Worm (Caenorhabditis elegans): ENCODE results near the gene pnp-1.

DNA sequence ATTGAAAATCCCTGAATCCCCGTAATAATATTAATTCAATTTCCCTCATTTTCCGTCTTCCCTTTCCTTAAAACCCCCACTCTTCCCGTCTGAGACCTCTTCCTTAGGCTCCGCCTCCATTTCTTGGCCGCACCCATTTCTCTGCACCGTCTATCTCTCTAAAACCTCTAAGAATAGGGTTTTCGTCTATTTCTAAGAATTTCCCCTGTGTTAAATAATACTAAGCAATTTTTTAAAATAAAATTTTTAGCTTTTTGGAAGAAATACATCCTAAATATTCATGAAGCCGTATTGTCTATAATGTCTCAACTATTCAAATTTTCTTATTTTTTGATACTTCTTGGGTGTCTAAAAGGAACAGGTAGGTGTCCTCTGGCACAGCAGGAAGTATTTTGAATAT, 41.4 kb upstream of the pnp-1 start, which contains the start of gene cdh-8:
- TF ChIP-seq klf-2 (GFP tag; conservative IDR thresholded peaks at IDR 0.05) (no peak), med-1 (GFP tag; optimal IDR thresholded peaks at IDR 0.05; ENCODE audit: insufficient read depth) (no peak), T22C8.4 (GFP tag; IDR thresholded peaks at IDR 0.05) (no peak), flt-1 (GFP tag; IDR thresholded peaks at IDR 0.05) (no peak)
